Fruit fly (Drosophila melanogaster): ENCODE data around the gene Fum3.

Gene Fum3

DNA sequence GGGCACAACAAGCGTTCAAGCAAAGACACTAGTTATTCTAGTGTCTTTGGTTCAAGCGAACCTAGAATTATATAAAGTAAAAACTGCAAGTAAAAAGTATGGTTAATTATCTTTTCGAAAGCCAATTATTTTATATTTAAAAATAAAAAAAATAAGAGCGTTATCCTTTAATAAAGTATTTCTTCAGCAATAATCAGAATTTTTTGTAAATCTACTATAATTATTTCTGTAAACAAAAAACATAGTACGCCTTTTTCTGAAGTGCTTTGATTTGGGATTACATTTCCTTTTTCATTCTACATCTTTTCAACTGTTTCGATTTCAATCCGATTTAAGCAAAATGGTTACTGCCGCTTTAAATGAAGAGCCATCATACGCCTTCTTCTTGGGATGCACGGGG lies 9.0 kb upstream of the Fum3 start, which contains the start of gene Vha16-2:
Vha16-2 (plus strand) TSS at position 301 of the 400 bp plus-strand sequence.
- TF ChIP-seq Taf1 (GFP tag; IDR thresholded peaks at IDR 0.05) (no peak), trh (GFP tag; optimal IDR thresholded peaks at IDR 0.05) (no peak), CG12071 (GFP tag; optimal IDR thresholded peaks at IDR 0.05) (no peak), CG17328 (GFP tag; IDR thresholded peaks at IDR 0.05) (no peak), CG30403 (GFP tag; optimal IDR thresholded peaks at IDR 0.05) (no peak), CG13624 (GFP tag; optimal IDR thresholded peaks at IDR 0.05) (no peak), CG12744 (GFP tag; optimal IDR thresholded peaks at IDR 0.05) (no peak), Awh (GFP tag; IDR thresholded peaks at IDR 0.05) (no peak), h (optimal IDR thresholded peaks at IDR 0.05) (no peak), CG17829 (tag; optimal IDR thresholded peaks at IDR 0.05) (no peak), CG5180 (GFP tag; optimal IDR thresholded peaks at IDR 0.05) (no peak), Deaf1 (tag; optimal IDR thresholded peaks at IDR 0.05) (no peak), Lpt (GFP tag; optimal IDR thresholded peaks at IDR 0.05) (no peak), esg (GFP tag; conservative IDR thresholded peaks at IDR 0.05) (no peak), CG16779 (GFP tag; IDR thresholded peaks at IDR 0.05) (no peak)

DNA sequence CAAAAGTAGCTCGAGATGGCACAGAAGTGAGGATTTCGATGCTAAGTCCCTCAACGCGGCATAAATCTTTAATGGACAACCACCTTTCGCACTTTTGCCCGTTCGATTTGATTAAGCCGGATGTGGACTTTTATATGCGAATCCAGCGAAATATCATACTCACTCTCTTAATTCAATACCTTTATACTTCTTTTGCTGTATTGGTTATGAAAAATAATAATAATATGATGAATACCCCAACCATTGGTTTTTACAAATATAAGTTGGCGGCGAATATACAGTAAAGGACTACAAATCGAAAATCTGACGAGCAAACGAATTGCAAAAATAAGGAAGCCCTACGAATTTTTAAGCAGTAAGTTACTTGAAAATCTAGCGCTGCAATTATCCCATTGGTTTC lies 7.3 kb upstream of the Fum3 start, which contains the start of gene Vha16-3:
Vha16-3 (plus strand) TSS at position 301 of the 400 bp plus-strand sequence.
- TF ChIP-seq CG7745 (tag; optimal IDR thresholded peaks at IDR 0.05) (no peak), CG5953 (GFP tag; IDR thresholded peaks at IDR 0.05) (no peak), CG34376 (GFP tag; optimal IDR thresholded peaks at IDR 0.05) (no peak)

DNA sequence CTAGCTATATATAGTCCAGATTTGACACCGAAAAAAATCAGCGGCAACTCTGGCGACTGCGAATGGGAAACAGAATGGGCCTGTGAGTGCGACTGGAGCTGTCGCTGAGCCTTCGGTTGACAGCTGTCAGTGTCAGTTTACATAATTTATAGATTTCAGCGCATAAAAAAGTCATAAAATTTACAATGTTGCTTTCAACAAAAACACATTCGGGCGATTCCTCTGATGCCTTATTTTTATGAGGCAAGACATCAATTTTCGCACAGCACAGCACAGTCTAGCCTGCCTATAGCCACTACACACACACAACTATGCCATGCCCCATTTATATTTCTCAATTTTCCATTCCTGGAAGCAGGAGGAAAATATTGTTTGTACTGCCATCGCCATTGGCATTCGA lies 6.7 kb upstream of the Fum3 start:
- TF ChIP-seq YL-1 (GFP tag; optimal IDR thresholded peaks at IDR 0.05) (no peak), gsb (GFP tag; IDR thresholded peaks at IDR 0.05) (no peak), CG18764 (GFP tag; optimal IDR thresholded peaks at IDR 0.05) (no peak), CG14441 (GFP tag; IDR thresholded peaks at IDR 0.05) (no peak), CG11723 (GFP tag; optimal IDR thresholded peaks at IDR 0.05) (no peak), crc (GFP tag; optimal IDR thresholded peaks at IDR 0.05) (no peak), prd (optimal IDR thresholded peaks at IDR 0.05) (no peak), prd (GFP tag; IDR thresholded peaks at IDR 0.05) (peak; percentile 17; the same call in 1 of the 3 replicates), Med (GFP tag) (peak; percentile 28), D19B (GFP tag; optimal IDR thresholded peaks at IDR 0.05) (no peak), ase (GFP tag; IDR thresholded peaks at IDR 0.05) (no peak), CG18011 (GFP tag; optimal IDR thresholded peaks at IDR 0.05) (no peak), sens (GFP tag) (peak; percentile 33), Abd-B (GFP tag; optimal IDR thresholded peaks at IDR 0.05) (peak; percentile 6), grau (tag; optimal IDR thresholded peaks at IDR 0.05) (peak; percentile 28)

DNA sequence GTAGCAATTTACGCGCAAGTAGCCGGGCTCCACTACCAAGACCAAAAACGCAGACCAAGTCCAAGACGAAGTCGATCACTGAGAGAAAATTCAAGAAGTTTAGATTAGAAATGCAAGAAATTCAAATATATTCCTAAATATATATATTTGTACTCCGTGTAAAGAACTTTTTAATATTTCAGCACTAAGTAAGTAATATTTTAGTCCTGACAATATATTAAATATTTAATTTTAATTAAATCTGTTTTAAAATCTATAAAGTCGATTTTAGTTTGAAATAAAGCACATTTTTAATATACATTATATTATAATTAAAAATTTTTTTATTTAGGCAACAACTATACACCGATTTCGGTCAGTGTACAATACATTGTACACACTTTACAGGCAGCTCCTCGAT lies 1.3 kb upstream of the Fum3 start:
- TF ChIP-seq Gug (GFP tag; IDR thresholded peaks at IDR 0.05) (no peak), Hr3 (GFP tag; optimal IDR thresholded peaks at IDR 0.05) (peak; percentile 35), CG30403 (GFP tag; optimal IDR thresholded peaks at IDR 0.05) (peak; percentile 12), Ssrp (tag; optimal IDR thresholded peaks at IDR 0.05) (peak; percentile 27), phol (tag; optimal IDR thresholded peaks at IDR 0.05) (peak; percentile 45), tap (tag; optimal IDR thresholded peaks at IDR 0.05) (peak; percentile 21), gem (tag; optimal IDR thresholded peaks at IDR 0.05) (peak; percentile 76), D (optimal IDR thresholded peaks at IDR 0.05) (no peak), D (GFP tag; optimal IDR thresholded peaks at IDR 0.05) (peak; percentile 23), CG11504 (tag; optimal IDR thresholded peaks at IDR 0.05) (peak; percentile 72), gsb-n (tag; optimal IDR thresholded peaks at IDR 0.05) (peak; percentile 38), HLH54F (GFP tag; optimal IDR thresholded peaks at IDR 0.05) (no peak), Ets65A (GFP tag) (peak; percentile 46), fd96Cb (tag; optimal IDR thresholded peaks at IDR 0.05) (peak; percentile 17), Blimp-1 (GFP tag; optimal IDR thresholded peaks at IDR 0.05) (peak; percentile 41), CG10979 (tag; optimal IDR thresholded peaks at IDR 0.05) (peak; percentile 52), CG7987 (GFP tag; optimal IDR thresholded peaks at IDR 0.05) (no peak), Med (GFP tag) (no peak), CG10209 (GFP tag; optimal IDR thresholded peaks at IDR 0.05) (peak; percentile 28)

Measured in whole organism, embryonic.